Fruit fly (Drosophila melanogaster): ENCODE data around the gene CG33928.

Gene CG33928

dm6 chr2L:17389104-17389503, 47.3 kb downstream of the CG33928 start (continued):
- TF ChIP-seq spab (GFP tag; optimal IDR thresholded peaks at IDR 0.05) = peak; percentile 31
- TF ChIP-seq topi (GFP tag; optimal IDR thresholded peaks at IDR 0.05) = peak; percentile 20
- no peak for TF ChIP-seq CG31627 (GFP tag; optimal IDR thresholded peaks at IDR 0.05)
- TF ChIP-seq Eip78C (GFP tag) = peak; percentile 65
- TF ChIP-seq ss (GFP tag; optimal IDR thresholded peaks at IDR 0.05) = peak; percentile 60 to 74
- TF ChIP-seq CG3919 (GFP tag; optimal IDR thresholded peaks at IDR 0.05) = peak; percentile 36
- TF ChIP-seq net (GFP tag; optimal IDR thresholded peaks at IDR 0.05) = peak; percentile 41
- TF ChIP-seq CG16779 (tag; optimal IDR thresholded peaks at IDR 0.05) = peak; percentile 43
- no peak for TF ChIP-seq Ets21C (GFP tag; optimal IDR thresholded peaks at IDR 0.05)
- TF ChIP-seq CG6808 (GFP tag; optimal IDR thresholded peaks at IDR 0.05) = peak; percentile 49
- TF ChIP-seq CG32006 (GFP tag; optimal IDR thresholded peaks at IDR 0.05) = peak; percentile 24
- peak; percentile 33 for TF ChIP-seq Sox14 (GFP tag; optimal IDR thresholded peaks at IDR 0.05)
- TF ChIP-seq fd59A (GFP tag; optimal IDR thresholded peaks at IDR 0.05) = no peak
- TF ChIP-seq CG11762 (GFP tag; optimal IDR thresholded peaks at IDR 0.05; ENCODE audit: insufficient read depth) = no peak
- TF ChIP-seq CG6276 (GFP tag; optimal IDR thresholded peaks at IDR 0.05) = peak; percentile 61
- peak; percentile 45 for TF ChIP-seq Ets96B (tag; optimal IDR thresholded peaks at IDR 0.05)
- peak; percentile 37 for TF ChIP-seq Lpt (GFP tag; optimal IDR thresholded peaks at IDR 0.05)
- no peak for TF ChIP-seq Eip93F (GFP tag; optimal IDR thresholded peaks at IDR 0.05)
- TF ChIP-seq CG1621 (tag; optimal IDR thresholded peaks at IDR 0.05) = peak; percentile 80
- TF ChIP-seq CG10669 (GFP tag; optimal IDR thresholded peaks at IDR 0.05) = peak; percentile 38
- TF ChIP-seq pdm3 (GFP tag; optimal IDR thresholded peaks at IDR 0.05) = no peak
- TF ChIP-seq CG34406 (GFP tag; optimal IDR thresholded peaks at IDR 0.05) = no peak
- no peak for TF ChIP-seq CG6792 (GFP tag; optimal IDR thresholded peaks at IDR 0.05)
- TF ChIP-seq Sox102F (GFP tag; optimal IDR thresholded peaks at IDR 0.05) = peak; percentile 50
- no peak; the same call in 1 of the 2 replicates for TF ChIP-seq CG11294 (GFP tag; IDR thresholded peaks at IDR 0.05)
- TF ChIP-seq fkh (GFP tag; optimal IDR thresholded peaks at IDR 0.05) = peak; percentile 40

dm6 chr2L:17387735-17388367, 48.5 kb downstream of the CG33928 start:
- TF ChIP-seq vri (GFP tag; optimal IDR thresholded peaks at IDR 0.05) = peak; percentile 64
- peak; percentile 1 for TF ChIP-seq esn (GFP tag; optimal IDR thresholded peaks at IDR 0.05)
- TF ChIP-seq spab (GFP tag; optimal IDR thresholded peaks at IDR 0.05) = no peak
- no peak for TF ChIP-seq CG7368 (GFP tag; optimal IDR thresholded peaks at IDR 0.05)
- TF ChIP-seq fkh (GFP tag; optimal IDR thresholded peaks at IDR 0.05) = peak; percentile 72
- TF ChIP-seq achi (GFP tag; optimal IDR thresholded peaks at IDR 0.05) = no peak
- TF ChIP-seq Hr4 (GFP tag; optimal IDR thresholded peaks at IDR 0.05) = no peak
- no peak for TF ChIP-seq cyc (GFP tag; optimal IDR thresholded peaks at IDR 0.05)
- no peak for TF ChIP-seq CG3032 (tag; optimal IDR thresholded peaks at IDR 0.05)
- TF ChIP-seq Eip78C (GFP tag) = no peak
- TF ChIP-seq lz (GFP tag; optimal IDR thresholded peaks at IDR 0.05) = no peak
- no peak for TF ChIP-seq CG8632 (GFP tag; optimal IDR thresholded peaks at IDR 0.05)
